Worm (Caenorhabditis elegans) whole organism, L1 larva: ENCODE data around the gene acs-15.

Experiments
- dpl-1 ChIP-seq, 3 experiments: fragments of 150-350 bp in 2 of 3; sonication (generic microtip) in 1 of 3; optimal IDR thresholded peaks; 2 replicates each; lab custom pipeline; 2014 to 2017; ENCODE audit warnings: missing biosample characterization in 3 of 3, missing genetic modification characterization in 3 of 3, missing genetic modification reagents in 3 of 3
- elt-2 ChIP-seq: sonication (generic microtip); optimal IDR thresholded peaks from 2 replicates; lab custom pipeline; 2016; ENCODE audit warnings: missing genetic modification characterization, mild to moderate bottlenecking, inconsistent platforms, missing compliant biosample characterization, missing genetic modification reagents
- elt-3 ChIP-seq, 6 experiments: fragments of 150-350 bp in 1 of 6; sonication (generic microtip); optimal IDR thresholded peaks; 2 replicates each; lab custom pipeline; 2017 to 2018; ENCODE audit warnings: missing biosample characterization in 6 of 6, missing genetic modification characterization in 6 of 6, inconsistent platforms in 1 of 6
- ets-5 ChIP-seq: fragments of 200-800 bp; sonication (Bioruptor generic); IDR thresholded peaks from 2 replicates; pipeline ENCODE4 v1.3.6; 2022; ENCODE audit warnings: missing genetic modification characterization, missing compliant biosample characterization
- jun-1 ChIP-seq: fragments of 150-350 bp; optimal IDR thresholded peaks from 2 replicates; lab custom pipeline; 2014; ENCODE audit warnings: missing biosample characterization, missing genetic modification reagents, missing genetic modification characterization
- nhr-28 ChIP-seq: fragments of 150-350 bp; optimal IDR thresholded peaks from 2 replicates; lab custom pipeline; 2014; ENCODE audit warnings: missing biosample characterization, missing genetic modification characterization
- nhr-76 ChIP-seq: sonication (generic microtip); optimal IDR thresholded peaks from 2 replicates; lab custom pipeline; 2017; ENCODE audit warnings: missing biosample characterization, missing genetic modification characterization
- snpc-4 ChIP-seq: fragments of 150-350 bp; optimal IDR thresholded peaks from 2 replicates; lab custom pipeline; 2014; ENCODE audit warnings: missing biosample characterization, missing genetic modification characterization
- sptf-1 ChIP-seq: fragments of 150-350 bp; optimal IDR thresholded peaks from 2 replicates; lab custom pipeline; 2014; ENCODE audit warnings: missing biosample characterization, missing genetic modification characterization
- unc-130 ChIP-seq: fragments of 150-350 bp; optimal IDR thresholded peaks from 2 replicates; lab custom pipeline; 2017; ENCODE audit warnings: missing biosample characterization, missing genetic modification characterization, inconsistent platforms

ce11 chrII:972850-973249, 40.0 kb downstream of the acs-15 start, which contains the start of gene C32B5.15:
- TF ChIP-seq jun-1 (tag; lab: Kevin White, UChicago) (no peak), sptf-1 (tag; lab: Kevin White, UChicago) (no peak), elt-3 (tag; optimal IDR thresholded peaks at IDR 0.05; lab: Kevin White, UChicago) (no peak), ets-5 (no peak), nhr-28 (no peak), dpl-1 (GFP tag; optimal IDR thresholded peaks at IDR 0.05; lab: Kevin White, UChicago) (no peak), elt-2 (tag; lab: Kevin White, UChicago) (no peak), unc-130 (tag; lab: Kevin White, UChicago) (no peak), snpc-4 (tag; lab: Kevin White, UChicago) (no peak), nhr-76 (no peak)
